Fruit fly (Drosophila melanogaster): Measurements from ENCODE around the gene ttm3.

Gene ttm3

DNA sequence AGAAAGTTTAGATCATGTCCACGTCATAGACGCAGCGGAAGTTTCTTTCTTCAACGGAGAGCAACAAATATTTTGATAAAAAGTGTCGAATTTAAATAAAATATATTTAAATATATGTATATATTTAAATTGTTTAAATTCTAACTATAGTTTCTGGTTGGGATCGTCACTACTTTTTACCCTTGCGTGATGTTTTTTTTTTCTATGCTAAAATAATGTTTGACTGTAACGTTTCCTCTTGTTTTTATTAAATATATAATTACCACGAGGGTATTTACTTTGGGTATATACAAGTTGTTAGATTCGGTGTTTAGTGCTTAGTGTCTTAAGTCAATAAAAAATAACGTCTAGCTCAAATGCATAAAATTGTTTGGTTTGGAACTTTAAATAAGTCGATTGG lies at the start of gene ttm3:
ttm3 (plus strand) TSS at position 301 of the 400 bp plus-strand sequence.
- TF ChIP-seq ovo (GFP tag; optimal IDR thresholded peaks at IDR 0.05) (no peak), Mnt (GFP tag; optimal IDR thresholded peaks at IDR 0.05) (no peak), CG12768 (GFP tag; optimal IDR thresholded peaks at IDR 0.05) (no peak), CG7101 (tag; optimal IDR thresholded peaks at IDR 0.05) (no peak), Hr96 (GFP tag; optimal IDR thresholded peaks at IDR 0.05) (no peak), toe (GFP tag; optimal IDR thresholded peaks at IDR 0.05) (no peak), pad (GFP tag; optimal IDR thresholded peaks at IDR 0.05) (no peak), CG1620 (GFP tag; optimal IDR thresholded peaks at IDR 0.05) (no peak)

- TF ChIP-seq Hr96 (GFP tag; optimal IDR thresholded peaks at IDR 0.05) (no peak), cnc (optimal IDR thresholded peaks at IDR 0.05) (no peak), CG14711 (tag; optimal IDR thresholded peaks at IDR 0.05) (no peak)
Measured at dm6 chr2L:22036877-22037276, 42.6 kb upstream of the ttm3 start.

DNA sequence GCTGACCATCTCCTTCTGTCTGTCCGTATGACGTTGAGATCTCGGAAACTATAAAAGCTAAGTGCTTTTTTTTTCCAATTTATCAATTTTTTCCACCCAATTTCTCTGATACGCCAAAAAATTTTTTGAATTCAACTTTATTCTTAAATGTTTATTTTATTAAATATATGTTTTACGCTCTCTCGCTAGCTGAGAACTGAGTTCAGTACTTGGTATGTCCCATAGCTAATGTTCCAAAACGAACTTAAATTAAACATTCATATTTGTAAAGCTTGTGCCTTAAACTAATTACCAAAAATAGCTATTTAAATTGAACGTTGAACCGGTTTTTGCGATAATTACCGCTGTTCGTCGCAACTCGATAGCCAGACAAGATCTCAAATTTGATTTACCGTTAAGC lies 41.9 kb upstream of the ttm3 start, which contains the start of gene Grl40a:
Grl40a (plus strand) TSS at position 301 of the 400 bp plus-strand sequence.
- TF ChIP-seq Crg-1 (GFP tag; optimal IDR thresholded peaks at IDR 0.05) (no peak), CG7045 (GFP tag; optimal IDR thresholded peaks at IDR 0.05) (no peak), pad (GFP tag; optimal IDR thresholded peaks at IDR 0.05) (no peak), CG7101 (tag; optimal IDR thresholded peaks at IDR 0.05) (no peak), Clk (GFP tag; optimal IDR thresholded peaks at IDR 0.05) (no peak), CG33017 (tag; optimal IDR thresholded peaks at IDR 0.05) (no peak)

DNA sequence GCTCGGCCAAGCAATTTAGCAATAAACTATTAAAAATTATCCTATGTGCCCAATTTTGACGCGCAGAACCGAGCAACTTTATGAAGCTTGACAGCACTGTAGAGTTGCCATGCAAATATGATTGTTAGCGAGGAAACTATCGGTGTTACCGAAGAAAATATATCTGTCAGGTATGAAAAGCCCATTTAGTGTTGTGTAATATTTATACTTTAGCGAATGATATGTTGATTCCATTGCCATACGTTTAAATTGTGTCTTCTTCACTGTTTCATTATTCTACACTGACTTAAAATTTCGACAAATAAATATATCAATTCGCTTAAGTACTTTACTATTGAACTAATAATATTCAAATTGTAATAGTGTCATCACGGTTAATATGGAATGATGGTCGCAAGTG lies 35.7 kb upstream of the ttm3 start, which contains the start of gene CG31601:
CG31601 (minus strand) TSS at position 101 of the 400 bp plus-strand sequence.
- TF ChIP-seq CG11617 (GFP tag; optimal IDR thresholded peaks at IDR 0.05) (no peak), pad (GFP tag; optimal IDR thresholded peaks at IDR 0.05) (no peak), CG33017 (tag; optimal IDR thresholded peaks at IDR 0.05) (no peak), toe (GFP tag; optimal IDR thresholded peaks at IDR 0.05) (no peak), CG1620 (GFP tag; optimal IDR thresholded peaks at IDR 0.05) (no peak), cic (GFP tag; optimal IDR thresholded peaks at IDR 0.05) (no peak), bab1 (GFP tag; optimal IDR thresholded peaks at IDR 0.05) (no peak), kay (GFP tag; ENCODE audit: borderline replicate concordance) (no peak), CG7045 (GFP tag; optimal IDR thresholded peaks at IDR 0.05) (no peak)

DNA sequence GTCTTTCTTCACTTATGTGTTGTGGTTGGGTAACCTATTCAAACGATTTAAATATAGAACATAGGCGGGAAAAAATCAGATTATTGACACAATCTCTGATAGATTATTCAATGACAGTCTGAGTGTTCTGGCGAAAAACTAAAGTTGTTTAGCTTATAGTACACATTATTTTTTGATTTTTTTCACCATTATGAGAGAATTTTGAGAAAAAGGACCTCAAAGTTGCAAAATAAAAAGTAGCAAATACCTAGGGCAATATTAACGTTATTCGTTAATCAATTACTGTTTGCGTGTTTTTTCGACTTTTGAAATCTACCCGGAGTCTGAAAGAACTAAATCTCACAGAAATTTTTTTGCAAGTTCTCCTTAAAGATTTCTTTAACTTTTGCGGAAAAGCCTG lies 25.2 kb upstream of the ttm3 start, which contains the start of gene CG34173:
CG34173 (minus strand) TSS at position 101 of the 400 bp plus-strand sequence.
- TF ChIP-seq CG7045 (GFP tag; optimal IDR thresholded peaks at IDR 0.05) (no peak), Clk (GFP tag; optimal IDR thresholded peaks at IDR 0.05) (no peak), cnc (optimal IDR thresholded peaks at IDR 0.05) (no peak), Crg-1 (GFP tag; optimal IDR thresholded peaks at IDR 0.05) (no peak)

DNA sequence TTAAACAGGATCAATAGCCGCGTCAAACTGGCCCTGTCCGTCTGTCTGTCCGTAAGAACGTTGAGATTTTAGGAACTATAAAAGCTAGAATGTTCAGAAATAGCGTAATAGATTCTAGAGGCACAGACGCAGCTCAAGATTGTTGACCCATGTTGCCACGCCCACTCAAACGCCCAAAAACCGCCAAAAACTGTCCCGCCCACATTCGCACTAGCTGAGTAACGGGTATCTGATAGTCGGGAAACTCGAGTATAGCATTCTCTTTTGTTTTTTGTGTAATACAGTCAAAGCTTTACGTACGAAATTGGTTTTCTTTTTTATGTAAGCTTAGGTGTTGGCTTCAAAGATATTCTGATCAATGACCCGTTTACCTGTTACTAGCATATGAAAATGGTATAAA lies 19.6 kb upstream of the ttm3 start:
- no peak for TF ChIP-seq CG14711 (tag; optimal IDR thresholded peaks at IDR 0.05)
- TF ChIP-seq CG7101 (tag; optimal IDR thresholded peaks at IDR 0.05), result no peak
- TF ChIP-seq pad (GFP tag; optimal IDR thresholded peaks at IDR 0.05), result no peak
- TF ChIP-seq cnc (optimal IDR thresholded peaks at IDR 0.05), result no peak
- no peak for TF ChIP-seq CG5204 (GFP tag; optimal IDR thresholded peaks at IDR 0.05)
- no peak for TF ChIP-seq kay (GFP tag; ENCODE audit: borderline replicate concordance)
- TF ChIP-seq toe (GFP tag; optimal IDR thresholded peaks at IDR 0.05), result no peak
- no peak for TF ChIP-seq CG12768 (GFP tag; optimal IDR thresholded peaks at IDR 0.05)
- TF ChIP-seq CG7045 (GFP tag; optimal IDR thresholded peaks at IDR 0.05), result no peak
- no peak for TF ChIP-seq bab1 (GFP tag; optimal IDR thresholded peaks at IDR 0.05)
- no peak for TF ChIP-seq cic (GFP tag; optimal IDR thresholded peaks at IDR 0.05)
- no peak for TF ChIP-seq CG11617 (GFP tag; optimal IDR thresholded peaks at IDR 0.05)
- no peak for TF ChIP-seq ovo (GFP tag; optimal IDR thresholded peaks at IDR 0.05)
- no peak for TF ChIP-seq Mnt (GFP tag; optimal IDR thresholded peaks at IDR 0.05)
- no peak for TF ChIP-seq CG1620 (GFP tag; optimal IDR thresholded peaks at IDR 0.05)
- no peak for TF ChIP-seq Hr96 (GFP tag; optimal IDR thresholded peaks at IDR 0.05)
- no peak for TF ChIP-seq Crg-1 (GFP tag; optimal IDR thresholded peaks at IDR 0.05)
- TF ChIP-seq CG33017 (tag; optimal IDR thresholded peaks at IDR 0.05), result no peak

DNA sequence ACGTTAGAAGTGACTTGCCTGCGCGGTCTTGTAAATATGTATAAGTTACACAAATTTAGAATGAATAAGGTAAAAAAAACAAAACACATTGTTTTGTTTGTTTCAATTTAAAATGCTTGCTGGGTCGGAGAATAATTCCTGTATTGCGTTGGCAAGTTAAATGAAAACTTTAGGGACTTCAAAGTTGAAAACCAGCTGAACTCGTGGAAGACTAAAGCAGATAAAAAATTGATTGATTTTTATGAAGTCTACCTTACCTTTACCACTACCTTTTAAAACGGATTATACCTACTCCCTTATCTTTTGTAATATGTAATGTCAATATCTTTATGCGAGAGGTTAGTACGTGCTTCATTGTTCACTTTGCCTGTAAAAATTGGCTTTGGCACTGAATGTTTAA lies 14.2 kb upstream of the ttm3 start, which contains the start of gene CG42597:
CG42597 (minus strand) TSS at position 101 of the 400 bp plus-strand sequence.
- TF ChIP-seq toe (GFP tag; optimal IDR thresholded peaks at IDR 0.05) (no peak), CG7101 (tag; optimal IDR thresholded peaks at IDR 0.05) (no peak), CG12768 (GFP tag; optimal IDR thresholded peaks at IDR 0.05) (no peak), Clk (GFP tag; optimal IDR thresholded peaks at IDR 0.05) (no peak), kay (GFP tag; ENCODE audit: borderline replicate concordance) (no peak)

DNA sequence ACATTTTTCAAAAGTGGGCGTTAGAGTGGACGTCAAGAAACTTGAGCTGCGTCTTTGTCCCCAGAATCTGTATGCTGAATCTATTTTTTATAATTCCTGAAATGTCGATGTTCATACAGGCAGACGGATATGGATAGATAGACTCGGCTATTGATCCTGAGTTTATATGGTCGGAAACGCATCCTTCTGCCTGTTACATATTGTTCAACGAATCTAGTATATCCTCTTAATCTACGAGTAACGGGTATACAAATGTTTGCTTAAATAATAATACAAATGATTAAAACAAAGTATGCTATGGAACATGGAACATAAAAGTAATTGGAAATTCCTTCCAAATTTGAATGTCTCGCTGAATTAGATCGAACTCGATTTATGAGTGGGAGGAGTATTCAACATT lies 8.6 kb upstream of the ttm3 start, which contains the start of gene tplus3a:
tplus3a (plus strand) TSS at position 301 of the 400 bp plus-strand sequence.
- TF ChIP-seq CG5204 (GFP tag; optimal IDR thresholded peaks at IDR 0.05) (no peak), CG7045 (GFP tag; optimal IDR thresholded peaks at IDR 0.05) (no peak), pad (GFP tag; optimal IDR thresholded peaks at IDR 0.05) (no peak), Clk (GFP tag; optimal IDR thresholded peaks at IDR 0.05) (no peak), cnc (optimal IDR thresholded peaks at IDR 0.05) (no peak), CG12768 (GFP tag; optimal IDR thresholded peaks at IDR 0.05) (no peak), cic (GFP tag; optimal IDR thresholded peaks at IDR 0.05) (no peak), Hr96 (GFP tag; optimal IDR thresholded peaks at IDR 0.05) (no peak), CG14711 (tag; optimal IDR thresholded peaks at IDR 0.05) (no peak), Mnt (GFP tag; optimal IDR thresholded peaks at IDR 0.05) (no peak), Crg-1 (GFP tag; optimal IDR thresholded peaks at IDR 0.05) (no peak), toe (GFP tag; optimal IDR thresholded peaks at IDR 0.05) (no peak), CG33017 (tag; optimal IDR thresholded peaks at IDR 0.05) (no peak), CG11617 (GFP tag; optimal IDR thresholded peaks at IDR 0.05) (no peak), tj (GFP tag; optimal IDR thresholded peaks at IDR 0.05) (no peak), CG1620 (GFP tag; optimal IDR thresholded peaks at IDR 0.05) (no peak), ovo (GFP tag; optimal IDR thresholded peaks at IDR 0.05) (no peak), CG7101 (tag; optimal IDR thresholded peaks at IDR 0.05) (no peak), kay (GFP tag; ENCODE audit: borderline replicate concordance) (no peak)
